Worm (Caenorhabditis elegans): ENCODE results near the gene nhr-34.
"Not testable (repeated sequence)": the region's sequence is repeated elsewhere in the genome, so short reads cannot be mapped to it uniquely, and the experiment has no call there.

Gene nhr-34

ce11 chrIV:9692874-9693273 is 17.4 kb upstream of the nhr-34 start, which contains the start of gene twk-9:
Gene twk-9 (plus strand): TSS chrIV:9693174.
- no peak for TF ChIP-seq mdl-1 (tag; optimal IDR thresholded peaks at IDR 0.05)
- TF ChIP-seq sptf-1 (tag; optimal IDR thresholded peaks at IDR 0.05) = no peak
- TF ChIP-seq lin-35 (GFP tag; optimal IDR thresholded peaks at IDR 0.05) = no peak
- no peak for TF ChIP-seq lin-15B (tag; optimal IDR thresholded peaks at IDR 0.05)
- no peak for TF ChIP-seq ztf-11 (tag; optimal IDR thresholded peaks at IDR 0.05)
- TF ChIP-seq alr-1 (tag; optimal IDR thresholded peaks at IDR 0.05; ENCODE audit: borderline replicate concordance) = no peak
- no peak for TF ChIP-seq hlh-17 (GFP tag; optimal IDR thresholded peaks at IDR 0.05; ENCODE audit: borderline replicate concordance)
- no peak for TF ChIP-seq ceh-88 (GFP tag; IDR thresholded peaks at IDR 0.05)
- TF ChIP-seq ztf-4 (tag; optimal IDR thresholded peaks at IDR 0.05) = no peak
- no peak for TF ChIP-seq fos-1 (tag; optimal IDR thresholded peaks at IDR 0.05)
- TF ChIP-seq nhr-11 (tag; optimal IDR thresholded peaks at IDR 0.05) = no peak
- TF ChIP-seq nhr-20 (tag; optimal IDR thresholded peaks at IDR 0.05) = no peak
- TF ChIP-seq skn-1 (tag; optimal IDR thresholded peaks at IDR 0.05) = no peak
- TF ChIP-seq sup-37 (GFP tag; optimal IDR thresholded peaks at IDR 0.05) = no peak
- no peak for TF ChIP-seq fkh-4 (tag; optimal IDR thresholded peaks at IDR 0.05; ENCODE audit: borderline replicate concordance)

ce11 chrIV:9690644-9691043 is 15.2 kb upstream of the nhr-34 start, which contains the start of gene sdz-36:
Gene sdz-36 (plus strand): TSS chrIV:9690944.
- TF ChIP-seq alr-1 (tag; optimal IDR thresholded peaks at IDR 0.05; ENCODE audit: borderline replicate concordance) (no peak), unc-86 (tag; optimal IDR thresholded peaks at IDR 0.05) (no peak), aha-1 (tag; optimal IDR thresholded peaks at IDR 0.05) (no peak), swsn-7 (tag; optimal IDR thresholded peaks at IDR 0.05) (no peak), ets-5 (GFP tag; IDR thresholded peaks at IDR 0.05) (no peak), sup-37 (GFP tag; optimal IDR thresholded peaks at IDR 0.05) (no peak), nhr-19 (GFP tag; conservative IDR thresholded peaks at IDR 0.05) (no peak), efl-1 (optimal IDR thresholded peaks at IDR 0.05) (no peak), efl-1 (GFP tag; optimal IDR thresholded peaks at IDR 0.05 in 1 of 2) (no peak), sox-4 (tag; optimal IDR thresholded peaks at IDR 0.05) (no peak), lin-15B (tag; optimal IDR thresholded peaks at IDR 0.05) (no peak), nhr-77 (tag; optimal IDR thresholded peaks at IDR 0.05) (no peak), tlp-1 (tag; optimal IDR thresholded peaks at IDR 0.05) (no peak), jun-1 (tag; optimal IDR thresholded peaks at IDR 0.05) (no peak), ces-1 (GFP tag; optimal IDR thresholded peaks at IDR 0.05) (no peak), fkh-8 (tag; optimal IDR thresholded peaks at IDR 0.05) (no peak), nhr-47 (tag; optimal IDR thresholded peaks at IDR 0.05) (no peak)

- not testable (repeated sequence) for TF ChIP-seq lsy-2 (tag; optimal IDR thresholded peaks at IDR 0.05); ces-1 (GFP tag; optimal IDR thresholded peaks at IDR 0.05); lir-3 (tag; optimal IDR thresholded peaks at IDR 0.05; ENCODE audit: poor library complexity)
Observed at ce11 chrIV:9688715-9689114, 13.2 kb upstream of the nhr-34 start, which contains the start of gene msp-76. Gene msp-76 (plus strand): TSS chrIV:9689015.

ce11 chrIV:9683433-9683832 is 8.0 kb upstream of the nhr-34 start, which contains the start of the genes htas-1 and ZK1251.3:
Gene htas-1 (minus strand): TSS chrIV:9683533.
Gene ZK1251.3 (plus strand): TSS chrIV:9683658.
- TF ChIP-seq F16B12.6 (tag; optimal IDR thresholded peaks at IDR 0.05) = no peak
- no peak for TF ChIP-seq C04F5.9 (tag; optimal IDR thresholded peaks at IDR 0.05)
- TF ChIP-seq blmp-1 (tag; optimal IDR thresholded peaks at IDR 0.05) = no peak
- TF ChIP-seq efl-1 (optimal IDR thresholded peaks at IDR 0.05) = no peak
- peak in 1 of 2 experiments; percentile 87 for TF ChIP-seq efl-1 (GFP tag; optimal IDR thresholded peaks at IDR 0.05 in 1 of 2)
- TF ChIP-seq hlh-4 (tag; optimal IDR thresholded peaks at IDR 0.05) = no peak
- no peak for TF ChIP-seq ces-1 (GFP tag; optimal IDR thresholded peaks at IDR 0.05)
- TF ChIP-seq unc-130 (tag; optimal IDR thresholded peaks at IDR 0.05) = no peak
- TF ChIP-seq fos-1 (tag; optimal IDR thresholded peaks at IDR 0.05) = no peak

- peak; percentile 83 for TF ChIP-seq elt-2 (tag; optimal IDR thresholded peaks at IDR 0.05)
- no peak for TF ChIP-seq ztf-11 (tag; optimal IDR thresholded peaks at IDR 0.05)
Observed at ce11 chrIV:9682514-9682913, 7.0 kb upstream of the nhr-34 start, which contains the start of gene ins-7. Gene ins-7 (minus strand): TSS chrIV:9682845.
